Fruit fly (Drosophila melanogaster) whole organism, pupa: Measurements from ENCODE around the gene Aprt.

ENCODE experiments used
- CG10348 ChIP-seq: fragments of 200-800 bp; sonication (Bioruptor generic); IDR thresholded peaks from 2 replicates; pipeline ENCODE4 v1.3.6; 2022; ENCODE audit warnings: missing biosample characterization, missing genetic modification characterization
- CG12605 ChIP-seq: fragments of 200-800 bp; sonication (Bioruptor generic); IDR thresholded peaks from 2 replicates; pipeline ENCODE4 v1.3.6; 2022; ENCODE audit warnings: missing biosample characterization, missing genetic modification characterization
- CG13204 ChIP-seq: fragments of 200-800 bp; sonication (Bioruptor generic); optimal IDR thresholded peaks from 2 replicates; lab custom pipeline; 2018; ENCODE audit warnings: missing biosample characterization, mild to moderate bottlenecking, missing genetic modification characterization, moderate library complexity
- CG14655 ChIP-seq: fragments of 200-800 bp; sonication (Bioruptor generic); optimal IDR thresholded peaks from 3 replicates; lab custom pipeline; 2017; ENCODE audit warnings: mild to moderate bottlenecking, missing biosample characterization, missing genetic modification reagents, missing genetic modification characterization
- CG15710 ChIP-seq: fragments of 200-800 bp; sonication (Bioruptor generic); optimal IDR thresholded peaks from 2 replicates; lab custom pipeline; 2018; ENCODE audit warnings: missing biosample characterization, mild to moderate bottlenecking, missing genetic modification characterization, moderate library complexity
- CG17806 ChIP-seq: fragments of 200-800 bp; sonication (Bioruptor generic); optimal IDR thresholded peaks from 2 replicates; lab custom pipeline; 2018; ENCODE audit warnings: missing biosample characterization, mild to moderate bottlenecking, missing genetic modification characterization, moderate library complexity
- CG32121 ChIP-seq: fragments of 200-800 bp; sonication (Bioruptor generic); IDR thresholded peaks from 2 replicates; pipeline ENCODE4 v1.3.6; 2022; ENCODE audit warnings: missing biosample characterization, missing genetic modification characterization
- CG34367 ChIP-seq: fragments of 200-800 bp; sonication (Bioruptor generic); optimal IDR thresholded peaks from 2 replicates; lab custom pipeline; 2018; ENCODE audit warnings: missing biosample characterization, mild to moderate bottlenecking, missing genetic modification characterization
- CG4496 ChIP-seq: fragments of 200-800 bp; sonication (Bioruptor generic); IDR thresholded peaks from 3 replicates; pipeline ENCODE4 v1.3.6; 2022; ENCODE audit warnings: missing biosample characterization, missing genetic modification characterization
- CG8159 ChIP-seq: fragments of 200-800 bp; sonication (Bioruptor generic); optimal IDR thresholded peaks from 3 replicates; lab custom pipeline; 2018; ENCODE audit warnings: missing biosample characterization, mild to moderate bottlenecking, missing genetic modification characterization, moderate library complexity
- CG8301 ChIP-seq: fragments of 200-800 bp; sonication (Bioruptor generic); optimal IDR thresholded peaks from 2 replicates; lab custom pipeline; 2018; ENCODE audit warnings: missing biosample characterization, mild to moderate bottlenecking, missing genetic modification characterization
- CG9948 ChIP-seq: fragments of 200-800 bp; sonication (Bioruptor generic); optimal IDR thresholded peaks from 2 replicates; lab custom pipeline; 2018; ENCODE audit warnings: missing biosample characterization, mild to moderate bottlenecking, missing genetic modification characterization, moderate library complexity
- D1 ChIP-seq: fragments of 200-800 bp; sonication (Bioruptor generic); optimal IDR thresholded peaks from 2 replicates; lab custom pipeline; 2018; ENCODE audit warnings: missing biosample characterization, mild to moderate bottlenecking, missing genetic modification characterization, moderate library complexity
- EcR ChIP-seq: fragments of 200-800 bp; sonication (Bioruptor generic); optimal IDR thresholded peaks from 3 replicates; lab custom pipeline; 2019; ENCODE audit warnings: missing biosample characterization, missing genetic modification characterization, mild to moderate bottlenecking, moderate library complexity, missing genetic modification reagents
- Ets98B ChIP-seq: fragments of 200-800 bp; sonication (Bioruptor generic); IDR thresholded peaks from 2 replicates; pipeline ENCODE4 v1.3.6; 2022; ENCODE audit warnings: missing biosample characterization, missing genetic modification characterization
- Pif1A ChIP-seq: fragments of 200-800 bp; sonication (Bioruptor generic); optimal IDR thresholded peaks from 3 replicates; lab custom pipeline; 2016; ENCODE audit warnings: missing biosample characterization, missing genetic modification characterization
- Pif1B ChIP-seq: fragments of 200-800 bp; sonication (Bioruptor generic); optimal IDR thresholded peaks from 3 replicates; lab custom pipeline; 2016; ENCODE audit warnings: missing biosample characterization, missing genetic modification characterization
- Snoo ChIP-seq: fragments of 200-800 bp; sonication (Bioruptor generic); optimal IDR thresholded peaks from 3 replicates; lab custom pipeline; 2017; ENCODE audit warnings: missing biosample characterization, mild to moderate bottlenecking, missing genetic modification characterization, inconsistent platforms
- fd96Ca ChIP-seq: fragments of 200-800 bp; sonication (Bioruptor generic); IDR thresholded peaks from 3 replicates; pipeline ENCODE4 v1.3.6; 2022; ENCODE audit warnings: missing biosample characterization, missing genetic modification characterization
- gl ChIP-seq: fragments of 200-800 bp; sonication (Bioruptor generic); optimal IDR thresholded peaks from 2 replicates; lab custom pipeline; 2018; ENCODE audit warnings: missing biosample characterization, mild to moderate bottlenecking, missing genetic modification characterization
- rn ChIP-seq: fragments of 200-800 bp; sonication (Bioruptor generic); IDR thresholded peaks from 2 replicates; pipeline ENCODE4 v1.3.6; 2022; ENCODE audit warnings: missing biosample characterization, missing genetic modification characterization

The Aprt gene

dm6 chr3L:1884652-1885051 is at the start of gene Aprt:
TSS of gene Aprt (minus strand) at chr3L:1885019.
- TF ChIP-seq fd96Ca (GFP tag; lab: Robert Waterston, UW), result no peak
- TF ChIP-seq EcR (GFP tag; lab: Kevin White, UChicago), result peak; percentile 2
- TF ChIP-seq Pif1B, result peak; percentile 8
- no peak for TF ChIP-seq rn (GFP tag; lab: Robert Waterston, UW)

dm6 chr3L:1928959-1929358 is 44.1 kb upstream of the Aprt start:
- TF ChIP-seq CG8159 (tag; lab: Kevin White, UChicago) (no peak), Snoo (tag; lab: Kevin White, UChicago) (no peak), fd96Ca (GFP tag; lab: Robert Waterston, UW) (no peak), CG13204 (no peak), CG34367 (no peak), D1 (tag; lab: Kevin White, UChicago) (no peak), CG8301 (no peak), Pif1A (no peak), CG4496 (GFP tag; lab: Robert Waterston, UW) (no peak), Pif1B (no peak), CG15710 (tag; lab: Kevin White, UChicago) (no peak), gl (tag; lab: Kevin White, UChicago) (no peak), EcR (GFP tag; lab: Kevin White, UChicago) (no peak), rn (GFP tag; lab: Robert Waterston, UW) (no peak)
- TF ChIP-seq, all 21 proteins: peak for 0

DNA sequence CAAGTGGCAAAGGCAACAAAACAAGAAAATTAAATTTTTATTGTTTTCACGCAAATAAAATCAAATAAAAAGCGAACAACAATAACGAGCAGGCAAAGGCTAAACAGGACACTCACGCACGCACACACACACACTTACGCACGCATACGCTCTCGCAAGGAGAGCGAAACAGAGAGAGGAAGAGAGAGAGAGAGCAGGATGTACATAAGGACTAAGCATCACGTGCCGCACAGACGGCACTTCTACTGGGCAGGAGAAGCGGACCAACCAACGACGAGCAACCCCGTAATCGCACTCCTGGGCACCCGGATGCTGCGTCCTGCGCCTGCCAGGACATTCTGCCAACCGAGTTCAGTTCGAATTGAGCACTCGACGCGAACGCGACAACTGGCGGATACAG is 36.1 kb upstream of the Aprt start, which contains the start of gene Dbx:
Dbx (plus strand) TSS at position 365 of the 400 bp plus-strand sequence.
- TF ChIP-seq Pif1B (no peak), CG34367 (no peak), Ets98B (GFP tag; lab: Robert Waterston, UW) (no peak), CG17806 (no peak), Snoo (tag; lab: Kevin White, UChicago) (no peak), CG32121 (GFP tag; lab: Robert Waterston, UW) (no peak), CG12605 (GFP tag; lab: Robert Waterston, UW) (no peak), CG9948 (tag; lab: Kevin White, UChicago) (no peak)

- TF ChIP-seq D1 (tag; lab: Kevin White, UChicago) (no peak), CG10348 (no peak), CG9948 (tag; lab: Kevin White, UChicago) (no peak), fd96Ca (GFP tag; lab: Robert Waterston, UW) (no peak), CG8301 (no peak), CG8159 (tag; lab: Kevin White, UChicago) (no peak), Pif1A (no peak), rn (GFP tag; lab: Robert Waterston, UW) (no peak), CG32121 (GFP tag; lab: Robert Waterston, UW) (no peak), Ets98B (GFP tag; lab: Robert Waterston, UW) (no peak), CG17806 (no peak)
Observed at dm6 chr3L:1920051-1920450, 35.2 kb upstream of the Aprt start.

DNA sequence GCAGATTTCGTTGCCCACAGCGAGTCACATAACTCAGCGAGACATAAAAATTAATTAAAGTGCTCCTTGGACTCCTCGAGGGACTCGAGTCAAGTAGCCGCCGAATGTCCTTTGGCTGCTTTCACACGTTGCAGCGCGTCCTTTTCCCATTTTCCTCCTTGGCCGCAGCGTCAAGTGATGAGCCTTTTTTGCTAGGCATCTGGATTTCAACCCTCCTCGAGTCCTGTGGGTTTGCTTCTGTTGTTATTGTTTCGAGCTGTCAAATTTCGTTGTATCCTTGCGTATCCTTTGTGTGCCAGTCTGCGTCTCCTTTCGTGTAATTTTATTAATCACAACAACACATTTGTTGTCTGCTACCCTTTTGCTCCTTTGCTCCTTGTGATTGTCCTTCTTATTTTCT is 31.8 kb upstream of the Aprt start:
- TF ChIP-seq CG8301 (no peak), CG14655 (GFP tag; lab: Kevin White, UChicago) (no peak), rn (GFP tag; lab: Robert Waterston, UW) (no peak), CG34367 (no peak), Pif1A (no peak), CG12605 (GFP tag; lab: Robert Waterston, UW) (no peak)

DNA sequence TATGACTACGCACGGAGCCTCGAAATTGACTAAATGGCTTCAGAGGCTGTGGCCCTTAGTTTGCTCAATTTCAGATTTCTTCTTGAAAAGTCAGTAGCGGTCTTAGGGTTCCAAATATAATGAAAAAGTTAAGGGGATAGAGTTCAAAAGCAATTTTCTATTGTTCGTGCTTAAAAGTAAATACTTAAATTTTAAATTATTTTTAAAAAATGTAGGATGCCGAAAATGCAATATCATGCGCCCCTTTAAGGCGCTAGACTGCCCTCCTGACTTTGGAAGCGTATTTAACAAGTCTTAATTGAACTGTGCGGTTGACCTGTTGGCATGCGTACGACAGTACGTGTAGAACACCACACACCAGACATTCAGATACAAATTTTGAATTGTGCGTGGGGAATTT is 29.8 kb upstream of the Aprt start:
- TF ChIP-seq Pif1B, result no peak
- TF ChIP-seq D1 (tag; lab: Kevin White, UChicago), result no peak
- TF ChIP-seq CG9948 (tag; lab: Kevin White, UChicago), result no peak
- TF ChIP-seq CG17806, result no peak

- TF ChIP-seq CG13204, result peak; percentile 7
- TF ChIP-seq D1 (tag; lab: Kevin White, UChicago), result no peak
Observed at dm6 chr3L:1910107-1910506, 25.3 kb upstream of the Aprt start, which contains the start of gene dsb. TSS of gene dsb (minus strand) at chr3L:1910197.

DNA sequence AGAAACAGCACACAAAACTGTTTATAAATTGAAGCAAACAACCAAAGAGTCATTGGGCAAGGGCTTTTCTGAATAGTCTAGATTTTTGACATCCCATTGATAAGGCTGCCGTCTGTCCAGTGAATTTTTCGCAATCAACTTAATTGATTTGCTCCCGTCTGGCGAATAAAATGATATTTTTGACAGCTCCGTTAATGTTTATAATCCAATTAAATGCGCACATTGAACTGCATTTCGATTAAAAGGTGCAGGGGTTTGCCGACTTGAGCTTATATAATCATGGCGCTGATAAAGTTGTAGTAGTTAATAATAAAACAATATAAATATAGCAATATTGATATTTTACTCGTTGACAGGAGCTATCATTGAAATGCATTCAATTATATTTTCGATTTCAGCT is 24.2 kb upstream of the Aprt start:
- TF ChIP-seq CG8301 (no peak), CG4496 (GFP tag; lab: Robert Waterston, UW) (no peak), gl (tag; lab: Kevin White, UChicago) (no peak), D1 (tag; lab: Kevin White, UChicago) (no peak), CG14655 (GFP tag; lab: Kevin White, UChicago) (no peak), CG8159 (tag; lab: Kevin White, UChicago) (no peak), CG10348 (no peak), CG34367 (no peak), Pif1B (no peak), Snoo (tag; lab: Kevin White, UChicago) (no peak), EcR (GFP tag; lab: Kevin White, UChicago) (no peak), CG17806 (no peak), Pif1A (no peak), CG9948 (tag; lab: Kevin White, UChicago) (no peak), CG32121 (GFP tag; lab: Robert Waterston, UW) (no peak), CG12605 (GFP tag; lab: Robert Waterston, UW) (no peak)
